Fruit fly (Drosophila melanogaster): ENCODE measurements around the gene CG2100.

CG2100 gene

dm6 chr3R:5694461-5694860, 41.7 kb downstream of the CG2100 start (continued):
- TF ChIP-seq CG8388 (GFP tag; optimal IDR thresholded peaks at IDR 0.05) = peak; percentile 12
- TF ChIP-seq Drgx (GFP tag; IDR thresholded peaks at IDR 0.05) = peak; percentile 83
- peak in 1 of 2 experiments; percentile 9 for TF ChIP-seq Hr51 (GFP tag; optimal IDR thresholded peaks at IDR 0.05)
- no peak for TF ChIP-seq fd64A (GFP tag; optimal IDR thresholded peaks at IDR 0.05)
- peak; percentile 12 for TF ChIP-seq Asciz (GFP tag; optimal IDR thresholded peaks at IDR 0.05)
- TF ChIP-seq CG18262 (tag; optimal IDR thresholded peaks at IDR 0.05) = peak; percentile 29
- no peak for TF ChIP-seq tx (GFP tag; optimal IDR thresholded peaks at IDR 0.05)
- peak; percentile 52 for TF ChIP-seq CG1603 (tag; optimal IDR thresholded peaks at IDR 0.05)
- TF ChIP-seq ATbp (GFP tag; optimal IDR thresholded peaks at IDR 0.05) = peak; percentile 5
- TF ChIP-seq CG11504 (tag; optimal IDR thresholded peaks at IDR 0.05) = peak; percentile 28
- TF ChIP-seq ranshi (GFP tag; IDR thresholded peaks at IDR 0.05) = 0 out of 2 replicates have a peak, but pooled peaks have one; percentile 12
- TF ChIP-seq CG32532 (GFP tag; IDR thresholded peaks at IDR 0.05) = no peak
- TF ChIP-seq bsh (GFP tag; optimal IDR thresholded peaks at IDR 0.05) = peak in 1 of 2 experiments; percentile 10
- TF ChIP-seq HLHmδ (GFP tag; optimal IDR thresholded peaks at IDR 0.05) = no peak
- TF ChIP-seq stwl (tag; optimal IDR thresholded peaks at IDR 0.05) = no peak
- TF ChIP-seq ci (GFP tag; IDR thresholded peaks at IDR 0.05) = peak; percentile 58; the same call in 1 of the 3 replicates
- TF ChIP-seq Atf3 (GFP tag; optimal IDR thresholded peaks at IDR 0.05) = no peak
- TF ChIP-seq CG2199 (GFP tag; IDR thresholded peaks at IDR 0.05) = no peak
- no peak for TF ChIP-seq zfh2 (GFP tag; optimal IDR thresholded peaks at IDR 0.05)
- TF ChIP-seq Xrp1 (GFP tag; IDR thresholded peaks at IDR 0.05) = 0 out of 2 replicates have a peak, but pooled peaks have one; percentile 28
- TF ChIP-seq unpg (GFP tag; optimal IDR thresholded peaks at IDR 0.05) = peak; percentile 24
- TF ChIP-seq Awh (GFP tag; IDR thresholded peaks at IDR 0.05) = 0 out of 2 replicates have a peak, but pooled peaks have one; percentile 9
- peak; percentile 1 for TF ChIP-seq CG4424 (GFP tag; optimal IDR thresholded peaks at IDR 0.05)
- no peak for TF ChIP-seq Ets65A (GFP tag)
- TF ChIP-seq Meics (GFP tag; optimal IDR thresholded peaks at IDR 0.05) = no peak

- TF ChIP-seq CG15479 (GFP tag; optimal IDR thresholded peaks at IDR 0.05) (no peak), zen2 (GFP tag; IDR thresholded peaks at IDR 0.05; ENCODE audit: partially characterized antibody) (no peak), Bdp1 (GFP tag; optimal IDR thresholded peaks at IDR 0.05) (no peak), Dip2 (GFP tag; IDR thresholded peaks at IDR 0.05) (no peak), CG33213 (GFP tag; optimal IDR thresholded peaks at IDR 0.05) (no peak), row (GFP tag; IDR thresholded peaks at IDR 0.05) (no peak), tin (GFP tag; optimal IDR thresholded peaks at IDR 0.05) (no peak), Hand (GFP tag; optimal IDR thresholded peaks at IDR 0.05) (no peak), CG2875 (GFP tag; optimal IDR thresholded peaks at IDR 0.05) (no peak), pnt (GFP tag; optimal IDR thresholded peaks at IDR 0.05) (no peak), Sox100B (GFP tag; optimal IDR thresholded peaks at IDR 0.05) (no peak), chif (GFP tag; optimal IDR thresholded peaks at IDR 0.05) (no peak), cwo (GFP tag; optimal IDR thresholded peaks at IDR 0.05) (no peak), CG3163 (GFP tag; optimal IDR thresholded peaks at IDR 0.05) (no peak), CG9876 (GFP tag; optimal IDR thresholded peaks at IDR 0.05) (no peak), CHES-1-like (GFP tag; optimal IDR thresholded peaks at IDR 0.05) (no peak), CG10654 (GFP tag; optimal IDR thresholded peaks at IDR 0.05) (no peak), phol (tag; optimal IDR thresholded peaks at IDR 0.05) (no peak)
These were observed 43.0 kb downstream of the CG2100 start, which contains the start of gene CG2104 for dm6 chr3R:5693186-5693585. CG2104 (minus strand) TSS chr3R:5693286.

All from whole organism, embryonic.